Fruit fly (Drosophila melanogaster): ENCODE data around the gene CG14326.

The CG14326 gene

dm6 chr3R:17630417-17630816 lies 11.5 kb downstream of the CG14326 start, which contains the start of gene CG43175:
Gene CG43175, plus strand, starts transcription at chr3R:17630717.
- TF ChIP-seq CG17801 (GFP tag; optimal IDR thresholded peaks at IDR 0.05; ENCODE audit: partially characterized antibody) = no peak

- TF ChIP-seq CG17801 (GFP tag; optimal IDR thresholded peaks at IDR 0.05; ENCODE audit: partially characterized antibody) = peak; percentile 75
Observed at dm6 chr3R:17631176-17631865, 12.4 kb downstream of the CG14326 start.

dm6 chr3R:17644019-17644418 lies 25.1 kb downstream of the CG14326 start:
- TF ChIP-seq CG17801 (GFP tag; optimal IDR thresholded peaks at IDR 0.05; ENCODE audit: partially characterized antibody) = no peak

- TF ChIP-seq CG17801 (GFP tag; optimal IDR thresholded peaks at IDR 0.05; ENCODE audit: partially characterized antibody) = peak; percentile 28
Observed at dm6 chr3R:17645239-17645638, 26.3 kb downstream of the CG14326 start.

dm6 chr3R:17646102-17647050 lies 27.5 kb downstream of the CG14326 start:
- no peak for TF ChIP-seq CG17801 (GFP tag; optimal IDR thresholded peaks at IDR 0.05; ENCODE audit: partially characterized antibody)

- no peak for TF ChIP-seq CG17801 (GFP tag; optimal IDR thresholded peaks at IDR 0.05; ENCODE audit: partially characterized antibody)
Observed at dm6 chr3R:17647444-17647843, 28.5 kb downstream of the CG14326 start, which contains the start of gene CG14322. Gene CG14322, plus strand, starts transcription at chr3R:17647679.

- no peak for TF ChIP-seq CG17801 (GFP tag; optimal IDR thresholded peaks at IDR 0.05; ENCODE audit: partially characterized antibody)
Observed at dm6 chr3R:17653879-17654278, 35.0 kb downstream of the CG14326 start.

- TF ChIP-seq CG17801 (GFP tag; optimal IDR thresholded peaks at IDR 0.05; ENCODE audit: partially characterized antibody) = no peak
Observed at dm6 chr3R:17655040-17655439, 36.1 kb downstream of the CG14326 start.

dm6 chr3R:17656923-17657322 lies 38.0 kb downstream of the CG14326 start:
- TF ChIP-seq CG17801 (GFP tag; optimal IDR thresholded peaks at IDR 0.05; ENCODE audit: partially characterized antibody) = no peak

- no peak for TF ChIP-seq CG17801 (GFP tag; optimal IDR thresholded peaks at IDR 0.05; ENCODE audit: partially characterized antibody)
Observed at dm6 chr3R:17666061-17666796, 47.3 kb downstream of the CG14326 start.

dm6 chr3R:17666797-17667156 lies 47.9 kb downstream of the CG14326 start:
- no peak for TF ChIP-seq CG17801 (GFP tag; optimal IDR thresholded peaks at IDR 0.05; ENCODE audit: partially characterized antibody)

dm6 chr3R:17667279-17667678 lies 48.4 kb downstream of the CG14326 start, which contains the start of gene CG45045:
Gene CG45045, plus strand, starts transcription at chr3R:17667572.
- no peak for TF ChIP-seq CG17801 (GFP tag; optimal IDR thresholded peaks at IDR 0.05; ENCODE audit: partially characterized antibody)

dm6 chr3R:17667987-17668386 lies 49.1 kb downstream of the CG14326 start:
- no peak for TF ChIP-seq CG17801 (GFP tag; optimal IDR thresholded peaks at IDR 0.05; ENCODE audit: partially characterized antibody)
